Fruit fly (Drosophila melanogaster) whole organism, embryonic: ENCODE results near the gene CG14244.

Experiments used
- CG10267 ChIP-seq: fragments of 200-800 bp; sonication (Bioruptor generic); optimal IDR thresholded peaks from 2 replicates; lab custom pipeline; 2018; ENCODE audit warnings: missing biosample characterization, mild to moderate bottlenecking, missing genetic modification characterization, moderate library complexity
- CG10654 ChIP-seq: fragments of 200-800 bp; sonication (Bioruptor generic); optimal IDR thresholded peaks from 2 replicates; lab custom pipeline; 2016; ENCODE audit warnings: missing biosample characterization, missing genetic modification characterization
- CG11247 ChIP-seq: fragments of 200-800 bp; sonication (Bioruptor generic); IDR thresholded peaks from 2 replicates; pipeline ENCODE4 v1.3.6; 2022; ENCODE audit warnings: missing biosample characterization, missing genetic modification characterization
- CG11504 ChIP-seq: fragments of 200-800 bp; sonication (Bioruptor generic); optimal IDR thresholded peaks from 3 replicates; lab custom pipeline; 2019; ENCODE audit warnings: missing biosample characterization, mild to moderate bottlenecking, missing genetic modification characterization, moderate library complexity
- CG11560 ChIP-seq: fragments of 200-800 bp; sonication (Bioruptor generic); IDR thresholded peaks from 3 replicates; pipeline ENCODE4 v1.3.6; 2022; ENCODE audit warnings: missing biosample characterization, missing genetic modification characterization
- CG13624 ChIP-seq: fragments of 200-800 bp; sonication (Bioruptor generic); optimal IDR thresholded peaks from 2 replicates; lab custom pipeline; 2016; ENCODE audit warnings: missing biosample characterization, missing genetic modification characterization
- CG14050 ChIP-seq: fragments of 200-800 bp; sonication (Bioruptor generic); IDR thresholded peaks from 3 replicates; pipeline ENCODE4 v1.3.6; 2022; ENCODE audit warnings: missing biosample characterization, missing genetic modification characterization
- CG17612 ChIP-seq: fragments of 200-800 bp; sonication (Bioruptor generic); IDR thresholded peaks from 2 replicates; pipeline ENCODE4 v1.3.6; 2022; ENCODE audit warnings: missing biosample characterization, missing genetic modification characterization
- CG2120 ChIP-seq: fragments of 200-800 bp; sonication (Bioruptor generic); optimal IDR thresholded peaks from 3 replicates; lab custom pipeline; 2016; ENCODE audit warnings: missing biosample characterization, missing genetic modification characterization
- CG2202 ChIP-seq: fragments of 200-800 bp; sonication (Bioruptor generic); optimal IDR thresholded peaks from 2 replicates; lab custom pipeline; 2018; ENCODE audit warnings: missing biosample characterization, mild to moderate bottlenecking, missing genetic modification characterization
- CG2875 ChIP-seq: fragments of 200-800 bp; sonication (Bioruptor generic); optimal IDR thresholded peaks from 2 replicates; lab custom pipeline; 2017; ENCODE audit warnings: missing biosample characterization, mild to moderate bottlenecking, missing genetic modification characterization, missing genetic modification reagents
- CG3163 ChIP-seq: fragments of 200-800 bp; sonication (Bioruptor generic); optimal IDR thresholded peaks from 3 replicates; lab custom pipeline; 2016; ENCODE audit warnings: missing biosample characterization, missing genetic modification characterization
- CG32767 ChIP-seq: fragments of 200-800 bp; sonication (Bioruptor generic); IDR thresholded peaks from 2 replicates; pipeline ENCODE4 v1.3.6; 2022; ENCODE audit warnings: missing biosample characterization, missing genetic modification characterization
- CG4617 ChIP-seq: fragments of 200-800 bp; sonication (Bioruptor generic); optimal IDR thresholded peaks from 3 replicates; lab custom pipeline; 2016; ENCODE audit warnings: missing biosample characterization, missing genetic modification characterization, borderline replicate concordance
- CG5245 ChIP-seq: fragments of 200-800 bp; sonication (Bioruptor generic); optimal IDR thresholded peaks from 3 replicates; lab custom pipeline; 2016; ENCODE audit warnings: missing biosample characterization, missing genetic modification characterization
- Eip74EF ChIP-seq, 2 experiments: fragments of 200-800 bp in 1 of 2; fragments of >200 bp in 1 of 2; sonication (Bioruptor generic) in 1 of 2; optimal IDR thresholded peaks; 2 replicates each; lab custom pipeline; 2017 to 2019; ENCODE audit warnings: missing biosample characterization in 2 of 2, missing genetic modification characterization in 2 of 2, mild to moderate bottlenecking in 1 of 2, moderate library complexity in 1 of 2
- Mes4 ChIP-seq: fragments of 200-800 bp; sonication (Bioruptor generic); optimal IDR thresholded peaks from 2 replicates; lab custom pipeline; 2016; ENCODE audit warnings: missing biosample characterization, missing genetic modification characterization
- NC2β ChIP-seq: fragments of 200-800 bp; sonication (Bioruptor generic); optimal IDR thresholded peaks from 2 replicates; lab custom pipeline; 2016; ENCODE audit warnings: missing biosample characterization, missing genetic modification characterization
- Nf-YC ChIP-seq: fragments of 200-800 bp; optimal IDR thresholded peaks from 3 replicates; lab custom pipeline; 2019; ENCODE audit warnings: missing biosample characterization, mild to moderate bottlenecking, missing genetic modification characterization, moderate library complexity
- Oaz ChIP-seq: fragments of 200-800 bp; sonication (Bioruptor generic); IDR thresholded peaks from 2 replicates; pipeline ENCODE4 v1.3.6; 2022; ENCODE audit warnings: missing biosample characterization, missing genetic modification characterization
- Pdp1 ChIP-seq, 2 experiments: fragments of 200-800 bp; sonication (Bioruptor generic); optimal IDR thresholded peaks; 3 replicates each; lab custom pipeline; 2016; ENCODE audit warnings: missing biosample characterization in 2 of 2, missing genetic modification characterization in 2 of 2, mild to moderate bottlenecking in 1 of 2, moderate library complexity in 1 of 2
- Ravus ChIP-seq: fragments of 200-800 bp; sonication (Bioruptor generic); IDR thresholded peaks from 2 replicates; pipeline ENCODE4 v1.3.6; 2022; ENCODE audit warnings: missing biosample characterization, missing genetic modification characterization
- Scr ChIP-seq: fragments of 200-800 bp; sonication (Bioruptor generic); IDR thresholded peaks from 2 replicates; pipeline ENCODE4 v1.3.6; 2022; ENCODE audit warnings: missing biosample characterization, missing genetic modification characterization; ENCODE audit not compliant: partially characterized antibody
- Sox100B ChIP-seq: fragments of 200-800 bp; sonication (Bioruptor generic); optimal IDR thresholded peaks from 3 replicates; lab custom pipeline; 2018; ENCODE audit warnings: missing biosample characterization, mild to moderate bottlenecking, missing genetic modification characterization
- Vsx1 ChIP-seq: fragments of 200-800 bp; sonication (Bioruptor generic); optimal IDR thresholded peaks from 2 replicates; lab custom pipeline; 2017; ENCODE audit warnings: missing biosample characterization, mild to moderate bottlenecking, missing genetic modification characterization, missing genetic modification reagents
- Xrp1 ChIP-seq: fragments of 200-800 bp; sonication (Bioruptor generic); IDR thresholded peaks from 2 replicates; pipeline ENCODE4 v1.3.6; 2022; ENCODE audit warnings: missing biosample characterization, missing genetic modification characterization
- amos ChIP-seq: fragments of 200-800 bp; sonication (Bioruptor generic); IDR thresholded peaks from 2 replicates; pipeline ENCODE4 v1.3.6; 2022; ENCODE audit warnings: missing biosample characterization, missing genetic modification characterization; ENCODE audit not compliant: partially characterized antibody
- caup ChIP-seq: fragments of 200-800 bp; sonication (Bioruptor generic); optimal IDR thresholded peaks from 3 replicates; lab custom pipeline; 2017; ENCODE audit warnings: missing biosample characterization, mild to moderate bottlenecking, missing genetic modification characterization, moderate library complexity; ENCODE audit not compliant: severe bottlenecking
- chif ChIP-seq, 2 experiments: fragments of 200-800 bp; sonication (Bioruptor generic); optimal IDR thresholded peaks; 3 replicates each; lab custom pipeline; 2016; ENCODE audit warnings: missing biosample characterization in 2 of 2, missing genetic modification characterization in 2 of 2
- croc ChIP-seq: fragments of 200-800 bp; sonication (Bioruptor generic); conservative IDR thresholded peaks from 3 replicates; pipeline ENCODE4 v1.3.6; 2022; ENCODE audit warnings: missing biosample characterization, missing genetic modification characterization
- en ChIP-seq: fragments of 200-800 bp; sonication (Bioruptor generic); optimal IDR thresholded peaks from 2 replicates; lab custom pipeline; 2016; ENCODE audit warnings: missing biosample characterization, missing genetic modification characterization
- ftz-f1 ChIP-seq: fragments of 200-800 bp; sonication (Bioruptor generic); optimal IDR thresholded peaks from 2 replicates; lab custom pipeline; 2016; ENCODE audit warnings: missing biosample characterization, missing genetic modification characterization
- gro ChIP-seq: fragments of 200-800 bp; sonication (Bioruptor generic); optimal IDR thresholded peaks from 2 replicates; lab custom pipeline; 2016; ENCODE audit warnings: missing biosample characterization, missing genetic modification characterization
- gsb-n ChIP-seq: fragments of 200-800 bp; sonication (Bioruptor generic); optimal IDR thresholded peaks from 3 replicates; lab custom pipeline; 2018; ENCODE audit warnings: missing biosample characterization, mild to moderate bottlenecking, missing genetic modification characterization
- gt ChIP-seq: fragments of 200-800 bp; sonication (Bioruptor generic); IDR thresholded peaks from 2 replicates; pipeline ENCODE4 v1.3.6; 2022; ENCODE audit warnings: missing biosample characterization, missing genetic modification characterization
- ken ChIP-seq: fragments of 200-800 bp; sonication (Bioruptor generic); IDR thresholded peaks from 3 replicates; pipeline ENCODE4 v1.3.6; 2022; ENCODE audit warnings: missing biosample characterization, missing genetic modification characterization
- kni ChIP-seq: fragments of 200-800 bp; sonication (Bioruptor generic); optimal IDR thresholded peaks from 3 replicates; lab custom pipeline; 2017; ENCODE audit warnings: mild to moderate bottlenecking, missing biosample characterization, missing genetic modification reagents, missing genetic modification characterization
- nerfin-1 ChIP-seq: fragments of 200-800 bp; sonication (Bioruptor generic); optimal IDR thresholded peaks from 3 replicates; lab custom pipeline; 2019; ENCODE audit warnings: missing biosample characterization, mild to moderate bottlenecking, missing genetic modification characterization, moderate library complexity
- pb ChIP-seq: fragments of 200-800 bp; sonication (Bioruptor generic); optimal IDR thresholded peaks from 3 replicates; lab custom pipeline; 2016; ENCODE audit warnings: missing biosample characterization, missing genetic modification characterization
- pfk ChIP-seq: fragments of 200-800 bp; sonication (Bioruptor generic); optimal IDR thresholded peaks from 2 replicates; lab custom pipeline; 2018; ENCODE audit warnings: missing biosample characterization, mild to moderate bottlenecking, missing genetic modification characterization, moderate library complexity
- pnt ChIP-seq: fragments of 200-800 bp; sonication (Bioruptor generic); optimal IDR thresholded peaks from 3 replicates; lab custom pipeline; 2016; ENCODE audit warnings: missing biosample characterization, missing genetic modification characterization
- scrt ChIP-seq: fragments of 200-800 bp; sonication (Bioruptor generic); optimal IDR thresholded peaks from 2 replicates; lab custom pipeline; 2018; ENCODE audit warnings: missing biosample characterization, mild to moderate bottlenecking, missing genetic modification characterization, moderate library complexity
- so ChIP-seq: fragments of 200-800 bp; sonication (Bioruptor generic); IDR thresholded peaks from 3 replicates; pipeline ENCODE4 v1.3.6; 2022; ENCODE audit warnings: missing biosample characterization, missing genetic modification characterization
- sr ChIP-seq: fragments of 200-800 bp; sonication (Bioruptor generic); IDR thresholded peaks from 3 replicates; pipeline ENCODE4 v1.3.6; 2022; ENCODE audit warnings: missing biosample characterization, missing genetic modification characterization
- tap ChIP-seq: fragments of 200-800 bp; optimal IDR thresholded peaks from 3 replicates; lab custom pipeline; 2019; ENCODE audit warnings: missing biosample characterization, mild to moderate bottlenecking, missing genetic modification characterization, moderate library complexity
- tio ChIP-seq: fragments of 200-800 bp; sonication (Bioruptor generic); optimal IDR thresholded peaks from 2 replicates; lab custom pipeline; 2017; ENCODE audit warnings: missing biosample characterization, missing genetic modification characterization, inconsistent platforms
- tna ChIP-seq: fragments of 200-800 bp; sonication (Bioruptor generic); IDR thresholded peaks from 2 replicates; pipeline ENCODE4 v1.3.6; 2022; ENCODE audit warnings: missing biosample characterization, missing genetic modification characterization; ENCODE audit not compliant: partially characterized antibody
- trem ChIP-seq: fragments of 200-800 bp; optimal IDR thresholded peaks from 3 replicates; lab custom pipeline; 2019; ENCODE audit warnings: missing biosample characterization, mild to moderate bottlenecking, missing genetic modification characterization, moderate library complexity

Gene CG14244

dm6 chr3R:26704310-26704709 is 21.6 kb upstream of the CG14244 start:
- TF ChIP-seq CG11504, result peak; percentile 29
- TF ChIP-seq Eip74EF (GFP tag; optimal IDR thresholded peaks at IDR 0.05; lab: Kevin White, UChicago), result no peak
- peak; percentile 52 for TF ChIP-seq scrt (GFP tag; lab: Kevin White, UChicago)
- no peak for TF ChIP-seq CG4617 (GFP tag; lab: Kevin White, UChicago)
- TF ChIP-seq Pdp1 (GFP tag; optimal IDR thresholded peaks at IDR 0.05; lab: Kevin White, UChicago), result peak in 1 of 2 experiments; percentile 56
- no peak for TF ChIP-seq Scr (GFP tag; lab: Robert Waterston, UW)
- TF ChIP-seq trem (tag; lab: Kevin White, UChicago), result no peak
- TF ChIP-seq ken (GFP tag; lab: Robert Waterston, UW), result no peak
- TF ChIP-seq CG14050 (GFP tag; lab: Robert Waterston, UW), result no peak
- no peak for TF ChIP-seq chif (GFP tag; optimal IDR thresholded peaks at IDR 0.05; lab: Kevin White, UChicago)
- TF ChIP-seq Nf-YC (tag; lab: Kevin White, UChicago), result no peak
- no peak for TF ChIP-seq CG2120
- no peak for TF ChIP-seq en (GFP tag; lab: Kevin White, UChicago)

dm6 chr3R:26714109-26714576 is 11.8 kb upstream of the CG14244 start, which contains the start of gene amon:
Gene amon, minus strand, starts transcription at chr3R:26714159.
- peak; percentile 100 for TF ChIP-seq caup (GFP tag; lab: Kevin White, UChicago)
- peak; percentile 99 for TF ChIP-seq pnt (GFP tag; lab: Kevin White, UChicago)
- TF ChIP-seq croc, result peak; percentile 92
- TF ChIP-seq NC2β (GFP tag; lab: Kevin White, UChicago), result peak; percentile 94
- TF ChIP-seq sr (GFP tag; lab: Robert Waterston, UW), result peak; percentile 93
- TF ChIP-seq tap (tag; lab: Kevin White, UChicago), result peak; percentile 97
- TF ChIP-seq CG17612 (GFP tag; lab: Robert Waterston, UW), result peak; percentile 97
- TF ChIP-seq CG3163 (GFP tag; lab: Kevin White, UChicago), result peak; percentile 92
- peak; percentile 93 for TF ChIP-seq CG2875 (GFP tag; lab: Kevin White, UChicago)
- TF ChIP-seq tio (GFP tag; lab: Kevin White, UChicago), result peak; percentile 95
- TF ChIP-seq kni (GFP tag; lab: Kevin White, UChicago), result peak; percentile 78
- peak; percentile 68 for TF ChIP-seq pfk (GFP tag; lab: Kevin White, UChicago)
- TF ChIP-seq so (GFP tag; lab: Robert Waterston, UW), result peak; percentile 98
- TF ChIP-seq gro (GFP tag; lab: Kevin White, UChicago), result peak; percentile 99
- TF ChIP-seq Oaz (GFP tag; lab: Robert Waterston, UW), result peak; percentile 98
- TF ChIP-seq ftz-f1 (GFP tag; lab: Kevin White, UChicago), result peak; percentile 92
- TF ChIP-seq Pdp1 (GFP tag; optimal IDR thresholded peaks at IDR 0.05; lab: Kevin White, UChicago), result peak; percentile 98 to 99
- TF ChIP-seq Mes4 (GFP tag; lab: Kevin White, UChicago), result peak; percentile 95
- TF ChIP-seq CG10654, result peak; percentile 99
- peak; percentile 90 for TF ChIP-seq Vsx1 (GFP tag; lab: Kevin White, UChicago)
- TF ChIP-seq CG10267 (tag; lab: Kevin White, UChicago), result peak; percentile 87
- peak; percentile 94 for TF ChIP-seq gt (GFP tag; lab: Robert Waterston, UW)
- TF ChIP-seq CG5245, result peak; percentile 98
- TF ChIP-seq CG11247 (GFP tag; lab: Robert Waterston, UW), result peak; percentile 99
- peak; percentile 99 for TF ChIP-seq CG13624 (GFP tag; lab: Kevin White, UChicago)
- peak; percentile 97 for TF ChIP-seq Ravus
- TF ChIP-seq CG32767 (GFP tag; lab: Robert Waterston, UW), result peak; percentile 97
- TF ChIP-seq Sox100B (GFP tag; lab: Kevin White, UChicago), result no peak
- TF ChIP-seq nerfin-1 (tag; lab: Kevin White, UChicago), result peak; percentile 92
- no peak for TF ChIP-seq tna (GFP tag; lab: Robert Waterston, UW)
- TF ChIP-seq amos (GFP tag; lab: Robert Waterston, UW), result 0 out of 2 replicates have a peak, but pooled peaks have one; percentile 18
- peak; percentile 97 for TF ChIP-seq Xrp1 (GFP tag; lab: Robert Waterston, UW)
- peak; percentile 95 for TF ChIP-seq CG4617 (GFP tag; lab: Kevin White, UChicago)
- TF ChIP-seq gsb-n (tag; lab: Kevin White, UChicago), result peak; percentile 86
- peak; percentile 61 for TF ChIP-seq CG2202 (tag; lab: Kevin White, UChicago)
- TF ChIP-seq pb (GFP tag; lab: Kevin White, UChicago), result peak; percentile 98
- TF ChIP-seq CG11560 (tag; lab: Robert Waterston, UW), result peak; percentile 94
